Worm (Caenorhabditis elegans) whole organism, mixed stage, embryonic: ENCODE results near the gene W03A5.2.

ENCODE experiments used
- bed-3 ChIP-seq: fragments of 200-800 bp; sonication (Bioruptor generic); optimal IDR thresholded peaks from 3 replicates; lab custom pipeline; 2018; ENCODE audit warnings: mild to moderate bottlenecking, missing genetic modification characterization, moderate library complexity, missing compliant biosample characterization
- elt-3 ChIP-seq: fragments of 150-350 bp; optimal IDR thresholded peaks from 2 replicates; lab custom pipeline; 2014; ENCODE audit warnings: missing biosample characterization, missing genetic modification characterization
- lin-32 ChIP-seq: fragments of 200-800 bp; sonication (Bioruptor generic); optimal IDR thresholded peaks from 2 replicates; lab custom pipeline; 2018; ENCODE audit warnings: mild to moderate bottlenecking, missing genetic modification characterization, missing compliant biosample characterization
- lsy-2 ChIP-seq: fragments of 150-350 bp; optimal IDR thresholded peaks from 2 replicates; lab custom pipeline; 2014; ENCODE audit warnings: missing biosample characterization, missing genetic modification characterization
- nhr-237 ChIP-seq: fragments of 150-350 bp; optimal IDR thresholded peaks from 2 replicates; lab custom pipeline; 2014; ENCODE audit warnings: missing biosample characterization, missing genetic modification characterization
- nhr-28 ChIP-seq: fragments of 150-350 bp; optimal IDR thresholded peaks from 2 replicates; lab custom pipeline; 2014; ENCODE audit warnings: missing biosample characterization, missing genetic modification characterization
- nhr-76 ChIP-seq: sonication (generic microtip); optimal IDR thresholded peaks from 2 replicates; lab custom pipeline; 2017; ENCODE audit warnings: missing biosample characterization, missing genetic modification characterization
- pha-4 ChIP-seq: fragments of 150-350 bp; optimal IDR thresholded peaks from 2 replicates; lab custom pipeline; 2018; ENCODE audit warnings: missing biosample characterization, missing genetic modification reagents, missing genetic modification characterization
- snpc-4 ChIP-seq: fragments of 150-350 bp; optimal IDR thresholded peaks from 2 replicates; lab custom pipeline; 2014; ENCODE audit warnings: missing biosample characterization, missing genetic modification characterization
- tbx-8 ChIP-seq: fragments of 200-800 bp; sonication (Bioruptor generic); optimal IDR thresholded peaks from 2 replicates; lab custom pipeline; 2018; ENCODE audit warnings: mild to moderate bottlenecking, missing genetic modification characterization, moderate library complexity, missing compliant biosample characterization
- unc-62 ChIP-seq: fragments of 150-350 bp; optimal IDR thresholded peaks from 2 replicates; lab custom pipeline; 2014; ENCODE audit warnings: missing biosample characterization, missing genetic modification reagents, missing genetic modification characterization
- ztf-11 ChIP-seq: fragments of 150-350 bp; optimal IDR thresholded peaks from 2 replicates; lab custom pipeline; 2014; ENCODE audit warnings: missing biosample characterization, missing genetic modification characterization

DNA sequence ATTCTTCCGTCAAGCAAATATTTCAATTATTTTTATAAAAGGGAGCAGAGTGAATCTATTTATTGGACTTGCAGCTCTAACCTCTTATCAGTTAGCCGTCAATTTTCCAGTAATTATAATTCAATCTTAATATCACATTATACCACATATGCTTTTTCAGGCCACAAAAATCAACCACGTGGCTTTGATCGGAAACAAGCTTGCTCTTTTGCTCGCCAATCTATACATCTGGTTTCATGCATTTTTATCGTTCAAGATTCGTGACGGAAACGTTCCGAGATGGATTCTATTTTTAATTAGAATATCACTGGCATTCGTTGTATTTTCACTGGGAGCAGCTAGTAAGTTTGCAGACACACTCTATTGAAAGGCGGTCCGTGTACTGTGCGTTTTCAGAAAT, 1.2 kb downstream of the W03A5.2 start:
- TF ChIP-seq ztf-11 = no peak
- TF ChIP-seq bed-3 = no peak
- TF ChIP-seq tbx-8 (GFP tag; lab: Kevin White, UChicago) = no peak
- TF ChIP-seq snpc-4 (tag; lab: Kevin White, UChicago) = no peak
- TF ChIP-seq elt-3 = no peak
- no peak for TF ChIP-seq lsy-2 (tag; lab: Kevin White, UChicago)
- no peak for TF ChIP-seq unc-62 (GFP tag; lab: Kevin White, UChicago)
- TF ChIP-seq nhr-237 (tag; lab: Kevin White, UChicago) = no peak
- no peak for TF ChIP-seq lin-32 (GFP tag; lab: Kevin White, UChicago)
- no peak for TF ChIP-seq nhr-28 (tag; lab: Kevin White, UChicago)
- no peak for TF ChIP-seq pha-4
- no peak for TF ChIP-seq nhr-76 (tag; lab: Kevin White, UChicago)
